Worm (Caenorhabditis elegans) whole organism, young adult: ENCODE results near the gene F23D12.3.

Source experiments
- B0261.1 ChIP-seq: sonication (generic microtip); optimal IDR thresholded peaks from 2 replicates; lab custom pipeline; 2016; ENCODE audit warnings: mild to moderate bottlenecking, missing genetic modification characterization, moderate library complexity, missing compliant biosample characterization
- B0336.3 ChIP-seq: fragments of 200-800 bp; sonication (Bioruptor generic); IDR thresholded peaks from 2 replicates; pipeline ENCODE4 v1.3.6; 2022; ENCODE audit warnings: missing genetic modification characterization, missing compliant biosample characterization
- C06A6.2 ChIP-seq: fragments of 200-800 bp; sonication (Bioruptor generic); conservative IDR thresholded peaks from 2 replicates; pipeline ENCODE4 v1.3.6; 2022; ENCODE audit warnings: missing genetic modification characterization, missing compliant biosample characterization
- C17E4.6 ChIP-seq: fragments of 200-800 bp; sonication (Bioruptor generic); IDR thresholded peaks from 2 replicates; pipeline ENCODE4 v1.3.6; 2022; ENCODE audit warnings: missing genetic modification reagents, missing genetic modification characterization, missing compliant biosample characterization
- F10E7.11 ChIP-seq: sonication (generic microtip); optimal IDR thresholded peaks from 2 replicates; lab custom pipeline; 2017; ENCODE audit warnings: mild to moderate bottlenecking, missing genetic modification characterization, moderate library complexity, missing compliant biosample characterization
- F23B12.7 ChIP-seq: sonication (generic microtip); optimal IDR thresholded peaks from 2 replicates; lab custom pipeline; 2017; ENCODE audit warnings: missing genetic modification characterization, mild to moderate bottlenecking, missing compliant biosample characterization, antibody characterized with exemption, moderate library complexity; ENCODE audit not compliant: insufficient read depth
- F55B11.4 ChIP-seq: sonication (generic microtip); optimal IDR thresholded peaks from 2 replicates; lab custom pipeline; 2016; ENCODE audit warnings: missing compliant biosample characterization, missing genetic modification characterization, borderline replicate concordance; ENCODE audit not compliant: insufficient read depth
- F57A8.1 ChIP-seq: fragments of 200-800 bp; sonication (Bioruptor generic); optimal IDR thresholded peaks from 2 replicates; lab custom pipeline; 2018; ENCODE audit warnings: mild to moderate bottlenecking, missing genetic modification characterization, moderate library complexity, missing compliant biosample characterization
- F57C9.4 ChIP-seq: sonication (generic microtip); optimal IDR thresholded peaks from 2 replicates; lab custom pipeline; 2017; ENCODE audit warnings: mild to moderate bottlenecking, missing genetic modification characterization, missing compliant biosample characterization
- K12H6.12 ChIP-seq: fragments of 200-800 bp; sonication (Bioruptor generic); optimal IDR thresholded peaks from 2 replicates; lab custom pipeline; 2018; ENCODE audit warnings: mild to moderate bottlenecking, missing genetic modification characterization, missing compliant biosample characterization
- Y79H2A.3 ChIP-seq: fragments of 200-800 bp; sonication (Bioruptor generic); conservative IDR thresholded peaks from 2 replicates; pipeline ENCODE4 v1.3.6; 2022; ENCODE audit warnings: missing genetic modification reagents, missing genetic modification characterization, missing compliant biosample characterization
- Y95B8A.8 ChIP-seq: fragments of 200-800 bp; sonication (Bioruptor generic); IDR thresholded peaks from 2 replicates; pipeline ENCODE4 v1.3.6; 2022; ENCODE audit warnings: missing genetic modification reagents, missing genetic modification characterization, missing compliant biosample characterization
- akir-1 ChIP-seq: fragments of 200-800 bp; sonication (Bioruptor generic); optimal IDR thresholded peaks from 2 replicates; lab custom pipeline; 2018; ENCODE audit warnings: mild to moderate bottlenecking, missing genetic modification characterization, moderate library complexity, missing compliant biosample characterization
- aptf-3 ChIP-seq: fragments of 200-800 bp; sonication (Bioruptor generic); IDR thresholded peaks from 2 replicates; pipeline ENCODE4 v1.3.6; 2022; ENCODE audit warnings: missing genetic modification characterization, missing compliant biosample characterization
- attf-3 ChIP-seq: fragments of 200-800 bp; sonication (Bioruptor generic); conservative IDR thresholded peaks from 2 replicates; pipeline ENCODE4 v1.3.6; 2022; ENCODE audit warnings: missing genetic modification reagents, missing genetic modification characterization, missing compliant biosample characterization
- attf-5 ChIP-seq: fragments of 200-800 bp; sonication (Bioruptor generic); optimal IDR thresholded peaks from 2 replicates; lab custom pipeline; 2018; ENCODE audit warnings: mild to moderate bottlenecking, missing genetic modification characterization, missing compliant biosample characterization
- attf-6 ChIP-seq: fragments of 200-800 bp; sonication (Bioruptor generic); IDR thresholded peaks from 2 replicates; pipeline ENCODE4 v1.3.6; 2022; ENCODE audit warnings: missing genetic modification reagents, missing genetic modification characterization, missing compliant biosample characterization
- bed-1 ChIP-seq: fragments of 200-800 bp; sonication (Bioruptor generic); IDR thresholded peaks from 2 replicates; pipeline ENCODE4 v1.3.6; 2022; ENCODE audit warnings: missing genetic modification reagents, missing genetic modification characterization, missing compliant biosample characterization
- cebp-1 ChIP-seq, 2 experiments: fragments of 200-800 bp in 1 of 2; sonication (Bioruptor generic) in 1 of 2; sonication (generic microtip) in 1 of 2; IDR thresholded peaks in 1 of 2; optimal IDR thresholded peaks in 1 of 2; 2 replicates each; pipeline versions ENCODE4 v1.3.6 to Lab custom; 2017 to 2022; ENCODE audit warnings: missing compliant biosample characterization in 2 of 2, missing genetic modification characterization in 2 of 2, mild to moderate bottlenecking in 1 of 2, missing genetic modification reagents in 1 of 2, moderate library complexity in 1 of 2
- ceh-40 ChIP-seq: fragments of 200-800 bp; sonication (Bioruptor generic); IDR thresholded peaks from 2 replicates; pipeline ENCODE4 v1.3.6; 2022; ENCODE audit warnings: missing genetic modification characterization, missing compliant biosample characterization
- die-1 ChIP-seq: sonication (generic microtip); optimal IDR thresholded peaks from 2 replicates; lab custom pipeline; 2016; ENCODE audit warnings: missing genotype, mild to moderate bottlenecking, missing genetic modification characterization, missing compliant biosample characterization
- dpl-1 ChIP-seq: fragments of 150-350 bp; optimal IDR thresholded peaks from 2 replicates; lab custom pipeline; 2014; ENCODE audit warnings: missing biosample characterization, missing genetic modification reagents, missing genetic modification characterization
- egl-18 ChIP-seq: fragments of 200-800 bp; sonication (Bioruptor generic); IDR thresholded peaks from 2 replicates; pipeline ENCODE4 v1.3.6; 2022; ENCODE audit warnings: missing genetic modification reagents, missing genetic modification characterization, missing compliant biosample characterization
- egl-44 ChIP-seq: fragments of 200-800 bp; sonication (Bioruptor generic); IDR thresholded peaks from 2 replicates; pipeline ENCODE4 v1.3.6; 2022; ENCODE audit warnings: missing genetic modification reagents, missing genetic modification characterization, missing compliant biosample characterization
- ets-4 ChIP-seq: fragments of 200-800 bp; sonication (Bioruptor generic); optimal IDR thresholded peaks from 2 replicates; lab custom pipeline; 2018; ENCODE audit warnings: mild to moderate bottlenecking, missing genetic modification characterization, missing compliant biosample characterization
- hlh-26 ChIP-seq: fragments of 200-800 bp; sonication (Bioruptor generic); conservative IDR thresholded peaks from 2 replicates; pipeline ENCODE4 v1.3.6; 2022; ENCODE audit warnings: missing genetic modification reagents, missing genetic modification characterization, missing compliant biosample characterization
- hmg-1.2 ChIP-seq: fragments of 200-800 bp; sonication (Bioruptor generic); IDR thresholded peaks from 2 replicates; pipeline ENCODE4 v1.3.6; 2022; ENCODE audit warnings: missing genetic modification reagents, missing genetic modification characterization, missing compliant biosample characterization
- lag-1 ChIP-seq: fragments of 200-800 bp; sonication (Bioruptor generic); IDR thresholded peaks from 2 replicates; pipeline ENCODE4 v1.3.6; 2022; ENCODE audit warnings: missing genetic modification reagents, missing genetic modification characterization, missing compliant biosample characterization
- lin-26 ChIP-seq: fragments of 200-800 bp; sonication (Bioruptor generic); IDR thresholded peaks from 2 replicates; pipeline ENCODE4 v1.3.6; 2022; ENCODE audit warnings: missing genetic modification reagents, missing genetic modification characterization, missing compliant biosample characterization
- lsl-1 ChIP-seq: fragments of 200-800 bp; sonication (Bioruptor generic); optimal IDR thresholded peaks from 2 replicates; lab custom pipeline; 2018; ENCODE audit warnings: mild to moderate bottlenecking, missing genetic modification characterization, moderate library complexity, missing compliant biosample characterization
- madf-8 ChIP-seq: fragments of 200-800 bp; sonication (Bioruptor generic); conservative IDR thresholded peaks from 2 replicates; pipeline ENCODE4 v1.3.6; 2022; ENCODE audit warnings: missing genetic modification reagents, missing genetic modification characterization, missing compliant biosample characterization
- mel-28 ChIP-seq: sonication (generic microtip); optimal IDR thresholded peaks from 2 replicates; lab custom pipeline; 2016; ENCODE audit warnings: borderline replicate concordance, mild to moderate bottlenecking, missing genetic modification characterization, missing compliant biosample characterization
- mes-4 ChIP-seq: sonication (generic microtip); optimal IDR thresholded peaks from 2 replicates; lab custom pipeline; 2016; ENCODE audit warnings: missing genotype, missing genetic modification characterization, missing compliant biosample characterization
- mxl-1 ChIP-seq: sonication (generic microtip); optimal IDR thresholded peaks from 2 replicates; lab custom pipeline; 2016; ENCODE audit warnings: missing genetic modification characterization, missing compliant biosample characterization
- nfya-2 ChIP-seq: fragments of 200-800 bp; sonication (Bioruptor generic); IDR thresholded peaks from 2 replicates; pipeline ENCODE4 v1.3.6; 2022; ENCODE audit warnings: missing genetic modification reagents, missing genetic modification characterization, missing compliant biosample characterization
- nfyb-1 ChIP-seq: fragments of 200-800 bp; sonication (Bioruptor generic); IDR thresholded peaks from 2 replicates; pipeline ENCODE4 v1.3.6; 2022; ENCODE audit warnings: missing genetic modification reagents, missing genetic modification characterization, missing compliant biosample characterization
- nhr-120 ChIP-seq: fragments of 200-800 bp; sonication (Bioruptor generic); IDR thresholded peaks from 2 replicates; pipeline ENCODE4 v1.3.6; 2022; ENCODE audit warnings: missing genetic modification characterization, missing compliant biosample characterization
- nhr-179 ChIP-seq: sonication (generic microtip); optimal IDR thresholded peaks from 2 replicates; lab custom pipeline; 2016; ENCODE audit warnings: mild to moderate bottlenecking, missing genetic modification characterization, missing compliant biosample characterization
- rcor-1 ChIP-seq: fragments of 200-800 bp; sonication (Bioruptor generic); IDR thresholded peaks from 2 replicates; pipeline ENCODE4 v1.3.6; 2022; ENCODE audit warnings: missing genetic modification reagents, missing genetic modification characterization, missing compliant biosample characterization
- repo-1 ChIP-seq: sonication (generic microtip); optimal IDR thresholded peaks from 2 replicates; lab custom pipeline; 2017; ENCODE audit warnings: mild to moderate bottlenecking, missing genetic modification characterization, missing compliant biosample characterization
- sdz-38 ChIP-seq: sonication (generic microtip); optimal IDR thresholded peaks from 2 replicates; lab custom pipeline; 2016; ENCODE audit warnings: missing genotype, missing genetic modification characterization, missing compliant biosample characterization
- sea-2 ChIP-seq: fragments of 200-800 bp; sonication (Bioruptor generic); IDR thresholded peaks from 2 replicates; pipeline ENCODE4 v1.3.6; 2022; ENCODE audit warnings: missing genetic modification characterization, missing compliant biosample characterization
- snpc-1.3 ChIP-seq: sonication (generic microtip); optimal IDR thresholded peaks from 2 replicates; lab custom pipeline; 2017; ENCODE audit warnings: missing genetic modification characterization, mild to moderate bottlenecking, missing compliant biosample characterization, antibody characterized with exemption, moderate library complexity, missing genotype, missing genetic modification reagents; ENCODE audit not compliant: insufficient read depth
- sptf-2 ChIP-seq: fragments of 200-800 bp; sonication (Bioruptor generic); optimal IDR thresholded peaks from 2 replicates; lab custom pipeline; 2018; ENCODE audit warnings: mild to moderate bottlenecking, missing genetic modification characterization, missing compliant biosample characterization
- tlf-1 ChIP-seq: fragments of 200-800 bp; sonication (Bioruptor generic); optimal IDR thresholded peaks from 2 replicates; lab custom pipeline; 2018; ENCODE audit warnings: mild to moderate bottlenecking, missing genetic modification characterization, missing compliant biosample characterization
- xnd-1 ChIP-seq: sonication (generic microtip); optimal IDR thresholded peaks from 2 replicates; lab custom pipeline; 2016; ENCODE audit warnings: missing genotype, missing genetic modification reagents, missing genetic modification characterization, missing compliant biosample characterization
- ztf-28 ChIP-seq: fragments of 200-800 bp; sonication (Bioruptor generic); IDR thresholded peaks from 2 replicates; pipeline ENCODE4 v1.3.6; 2022; ENCODE audit warnings: missing genetic modification reagents, missing genetic modification characterization, missing compliant biosample characterization
- ztf-3 ChIP-seq: fragments of 200-800 bp; sonication (Bioruptor generic); optimal IDR thresholded peaks from 2 replicates; lab custom pipeline; 2018; ENCODE audit warnings: mild to moderate bottlenecking, missing genetic modification characterization, missing compliant biosample characterization
- ztf-6 ChIP-seq: fragments of 200-800 bp; sonication (Bioruptor generic); IDR thresholded peaks from 2 replicates; pipeline ENCODE4 v1.3.6; 2022; ENCODE audit warnings: missing genetic modification reagents, missing genetic modification characterization, missing compliant biosample characterization

The F23D12.3 gene

ce11 chrX:14489945-14490344 is 47.5 kb downstream of the F23D12.3 start, which contains the start of gene his-24 (continued):
- TF ChIP-seq K12H6.12 (tag; lab: Kevin White, UChicago) (peak; percentile 64), snpc-1.3 (tag; lab: Kevin White, UChicago) (no peak), sea-2 (no peak), madf-8 (GFP tag; lab: Robert Waterston, UW) (no peak), tlf-1 (no peak), hlh-26 (GFP tag; lab: Robert Waterston, UW) (no peak), F23B12.7 (tag; lab: Kevin White, UChicago) (peak; percentile 36), C06A6.2 (GFP tag; lab: Robert Waterston, UW) (no peak), rcor-1 (GFP tag; lab: Robert Waterston, UW) (no peak), xnd-1 (tag; lab: Kevin White, UChicago) (no peak), nhr-120 (no peak), Y79H2A.3 (GFP tag; lab: Robert Waterston, UW) (no peak), F57A8.1 (no peak), ztf-3 (no peak), akir-1 (GFP tag; lab: Kevin White, UChicago) (no peak), egl-44 (no peak), die-1 (tag; lab: Kevin White, UChicago) (no peak), mes-4 (tag; lab: Kevin White, UChicago) (no peak), lag-1 (GFP tag; lab: Robert Waterston, UW) (no peak), ztf-6 (GFP tag; lab: Robert Waterston, UW) (0 out of 2 replicates have a peak, but pooled peaks have one; percentile 43), cebp-1 (GFP tag; IDR thresholded peaks at IDR 0.05; lab: Robert Waterston, UW) (no peak), cebp-1 (tag; optimal IDR thresholded peaks at IDR 0.05; lab: Kevin White, UChicago) (no peak), nfya-2 (GFP tag; lab: Robert Waterston, UW) (no peak), F10E7.11 (tag; lab: Kevin White, UChicago) (no peak), nhr-179 (tag; lab: Kevin White, UChicago) (no peak), F55B11.4 (tag; lab: Kevin White, UChicago) (no peak), ceh-40 (GFP tag; lab: Robert Waterston, UW) (no peak), attf-3 (GFP tag; lab: Robert Waterston, UW) (no peak), ztf-28 (GFP tag; lab: Robert Waterston, UW) (no peak), bed-1 (GFP tag; lab: Robert Waterston, UW) (no peak), attf-5 (no peak), dpl-1 (GFP tag; lab: Kevin White, UChicago) (no peak), sdz-38 (tag; lab: Kevin White, UChicago) (no peak), sptf-2 (no peak), mxl-1 (no peak), C17E4.6 (GFP tag; lab: Robert Waterston, UW) (no peak), lsl-1 (GFP tag; lab: Kevin White, UChicago) (no peak), B0336.3 (GFP tag; lab: Robert Waterston, UW) (no peak), mel-28 (tag; lab: Kevin White, UChicago) (no peak), F57C9.4 (tag; lab: Kevin White, UChicago) (no peak), repo-1 (peak; percentile 3), lin-26 (GFP tag; lab: Robert Waterston, UW) (0 out of 2 replicates have a peak, but pooled peaks have one; percentile 8), hmg-1.2 (peak; percentile 35; the same call in 1 of the 2 replicates), aptf-3 (GFP tag; lab: Robert Waterston, UW) (no peak), egl-18 (GFP tag; lab: Robert Waterston, UW) (peak; percentile 5; the same call in 1 of the 2 replicates), Y95B8A.8 (GFP tag; lab: Robert Waterston, UW) (no peak), attf-6 (GFP tag; lab: Robert Waterston, UW) (no peak), nfyb-1 (peak; percentile 55; the same call in 1 of the 2 replicates), B0261.1 (tag; lab: Kevin White, UChicago) (no peak), ets-4 (GFP tag; lab: Kevin White, UChicago) (no peak)
